Worm (Caenorhabditis elegans) whole organism, midembryonic: Measurements from ENCODE around the gene fbxa-105.
"Not testable (repeated sequence)": the region's sequence is repeated elsewhere in the genome, so short reads cannot be mapped to it uniquely, and the experiment has no call there.

Experiments used
- T22C8.4 ChIP-seq: fragments of 200-800 bp; sonication (Bioruptor generic); IDR thresholded peaks from 2 replicates; pipeline ENCODE4 v1.3.6; 2022; ENCODE audit warnings: missing genetic modification characterization, missing compliant biosample characterization
- cog-1 ChIP-seq: sonication (generic microtip); optimal IDR thresholded peaks from 2 replicates; lab custom pipeline; 2016; ENCODE audit warnings: missing genetic modification characterization, missing compliant biosample characterization
- flt-1 ChIP-seq: fragments of 200-800 bp; sonication (Bioruptor generic); IDR thresholded peaks from 2 replicates; pipeline ENCODE4 v1.3.6; 2022; ENCODE audit warnings: missing genetic modification characterization, missing compliant biosample characterization
- klf-2 ChIP-seq: fragments of 200-800 bp; sonication (Bioruptor generic); conservative IDR thresholded peaks from 2 replicates; pipeline ENCODE4 v1.3.6; 2022; ENCODE audit warnings: missing genetic modification reagents, missing genetic modification characterization, missing compliant biosample characterization
- med-1 ChIP-seq: sonication (generic microtip); optimal IDR thresholded peaks from 2 replicates; lab custom pipeline; 2017; ENCODE audit warnings: missing genetic modification characterization, mild to moderate bottlenecking, missing compliant biosample characterization, antibody characterized with exemption, missing genetic modification reagents; ENCODE audit not compliant: insufficient read depth
- ref-1 ChIP-seq: fragments of 200-800 bp; sonication (Bioruptor generic); conservative IDR thresholded peaks from 2 replicates; pipeline ENCODE4 v1.3.6; 2022; ENCODE audit warnings: missing genetic modification reagents, missing genetic modification characterization, missing compliant biosample characterization
- tab-1 ChIP-seq: fragments of 200-800 bp; sonication (Bioruptor generic); IDR thresholded peaks from 2 replicates; pipeline ENCODE4 v1.3.6; 2022; ENCODE audit warnings: missing genetic modification characterization, missing compliant biosample characterization
- ztf-23 ChIP-seq: fragments of 200-800 bp; sonication (Bioruptor generic); IDR thresholded peaks from 2 replicates; pipeline ENCODE4 v1.3.6; 2022; ENCODE audit warnings: missing genetic modification reagents, missing genetic modification characterization, missing compliant biosample characterization
- ztf-29 ChIP-seq: fragments of 200-800 bp; sonication (Bioruptor generic); IDR thresholded peaks from 2 replicates; pipeline ENCODE4 v1.3.6; 2022; ENCODE audit warnings: missing genetic modification reagents, missing genetic modification characterization, missing compliant biosample characterization

fbxa-105 gene

ce11 chrV:7364059-7364458 is 27.8 kb downstream of the fbxa-105 start, which contains the start of gene cyp-35A2:
cyp-35A2 (minus strand) TSS chrV:7364182.
- no peak for TF ChIP-seq ztf-23
- TF ChIP-seq med-1 = no peak
- no peak for TF ChIP-seq cog-1
- no peak for TF ChIP-seq ref-1 (GFP tag; lab: Robert Waterston, UW)
- no peak for TF ChIP-seq ztf-29 (GFP tag; lab: Robert Waterston, UW)
- no peak for TF ChIP-seq tab-1 (GFP tag; lab: Robert Waterston, UW)
- no peak for TF ChIP-seq flt-1 (GFP tag; lab: Robert Waterston, UW)
- TF ChIP-seq T22C8.4 (GFP tag; lab: Robert Waterston, UW) = no peak
- no peak for TF ChIP-seq klf-2 (GFP tag; lab: Robert Waterston, UW)

ce11 chrV:7361673-7362072 is 30.2 kb downstream of the fbxa-105 start, which contains the start of gene cyp-35A1:
cyp-35A1 (minus strand) TSS chrV:7361773.
- TF ChIP-seq tab-1 (GFP tag; lab: Robert Waterston, UW) (no peak), klf-2 (GFP tag; lab: Robert Waterston, UW) (no peak), med-1 (no peak), T22C8.4 (GFP tag; lab: Robert Waterston, UW) (no peak), ztf-23 (no peak), ztf-29 (GFP tag; lab: Robert Waterston, UW) (no peak), ref-1 (GFP tag; lab: Robert Waterston, UW) (no peak), flt-1 (GFP tag; lab: Robert Waterston, UW) (no peak), cog-1 (no peak)

ce11 chrV:7357132-7357531 is 34.7 kb downstream of the fbxa-105 start, which contains the start of gene C03G6.6:
C03G6.6 (plus strand) TSS chrV:7357432.
- no peak for TF ChIP-seq cog-1
- TF ChIP-seq ztf-23 = no peak

ce11 chrV:7356684-7357083 is 35.1 kb downstream of the fbxa-105 start, which contains the start of gene C03G6.21:
C03G6.21 (minus strand) TSS chrV:7356784.
- TF ChIP-seq med-1 (no peak), ref-1 (GFP tag; lab: Robert Waterston, UW) (no peak), flt-1 (GFP tag; lab: Robert Waterston, UW) (no peak), T22C8.4 (GFP tag; lab: Robert Waterston, UW) (no peak), ztf-23 (no peak), klf-2 (GFP tag; lab: Robert Waterston, UW) (no peak), tab-1 (GFP tag; lab: Robert Waterston, UW) (no peak), cog-1 (no peak), ztf-29 (GFP tag; lab: Robert Waterston, UW) (no peak)

- TF ChIP-seq tab-1 (GFP tag; lab: Robert Waterston, UW) (no peak), klf-2 (GFP tag; lab: Robert Waterston, UW) (no peak), cog-1 (no peak), T22C8.4 (GFP tag; lab: Robert Waterston, UW) (no peak), ref-1 (GFP tag; lab: Robert Waterston, UW) (no peak), flt-1 (GFP tag; lab: Robert Waterston, UW) (no peak), ztf-23 (no peak), ztf-29 (GFP tag; lab: Robert Waterston, UW) (no peak), med-1 (no peak)
Measured at ce11 chrV:7355464-7355863, 36.4 kb downstream of the fbxa-105 start, which contains the start of gene tag-293. tag-293 (minus strand) TSS chrV:7355564.

- TF ChIP-seq klf-2 (GFP tag; lab: Robert Waterston, UW) (no peak), med-1 (no peak)
Measured at ce11 chrV:7353602-7354001, 38.2 kb downstream of the fbxa-105 start.

- TF ChIP-seq cog-1 (no peak), T22C8.4 (GFP tag; lab: Robert Waterston, UW) (no peak), tab-1 (GFP tag; lab: Robert Waterston, UW) (no peak), ztf-23 (no peak), klf-2 (GFP tag; lab: Robert Waterston, UW) (no peak), ref-1 (GFP tag; lab: Robert Waterston, UW) (no peak), ztf-29 (GFP tag; lab: Robert Waterston, UW) (no peak), flt-1 (GFP tag; lab: Robert Waterston, UW) (no peak), med-1 (no peak)
Measured at ce11 chrV:7352186-7353053, 39.4 kb downstream of the fbxa-105 start, which contains the start of the genes srh-231 and srh-275. srh-231 (minus strand) TSS chrV:7352236. srh-275 (plus strand) TSS chrV:7353003.

ce11 chrV:7349541-7349940 is 42.3 kb downstream of the fbxa-105 start, which contains the start of gene nhr-149:
nhr-149 (minus strand) TSS chrV:7349641.
- no peak for TF ChIP-seq ztf-23
- no peak for TF ChIP-seq ztf-29 (GFP tag; lab: Robert Waterston, UW)
- no peak for TF ChIP-seq cog-1
- TF ChIP-seq klf-2 (GFP tag; lab: Robert Waterston, UW) = no peak
- TF ChIP-seq T22C8.4 (GFP tag; lab: Robert Waterston, UW) = no peak
- TF ChIP-seq ref-1 (GFP tag; lab: Robert Waterston, UW) = no peak
- TF ChIP-seq tab-1 (GFP tag; lab: Robert Waterston, UW) = no peak
- TF ChIP-seq med-1 = no peak
- TF ChIP-seq flt-1 (GFP tag; lab: Robert Waterston, UW) = no peak

ce11 chrV:7345494-7345893 is 46.3 kb downstream of the fbxa-105 start, which contains the start of gene nhr-147:
nhr-147 (plus strand) TSS chrV:7345794.
- not testable (repeated sequence) for TF ChIP-seq cog-1; T22C8.4 (GFP tag; lab: Robert Waterston, UW); ztf-23

ce11 chrV:7343522-7343921 is 48.3 kb downstream of the fbxa-105 start, which contains the start of gene srh-244:
srh-244 (plus strand) TSS chrV:7343822.
- TF ChIP-seq tab-1 (GFP tag; lab: Robert Waterston, UW) = no peak
- TF ChIP-seq flt-1 (GFP tag; lab: Robert Waterston, UW) = no peak
- TF ChIP-seq ref-1 (GFP tag; lab: Robert Waterston, UW) = no peak
- no peak for TF ChIP-seq med-1
- TF ChIP-seq cog-1 = no peak
- TF ChIP-seq klf-2 (GFP tag; lab: Robert Waterston, UW) = no peak
- no peak for TF ChIP-seq ztf-23
